Worm (Caenorhabditis elegans): ENCODE data around the gene snf-7.

The snf-7 gene

DNA sequence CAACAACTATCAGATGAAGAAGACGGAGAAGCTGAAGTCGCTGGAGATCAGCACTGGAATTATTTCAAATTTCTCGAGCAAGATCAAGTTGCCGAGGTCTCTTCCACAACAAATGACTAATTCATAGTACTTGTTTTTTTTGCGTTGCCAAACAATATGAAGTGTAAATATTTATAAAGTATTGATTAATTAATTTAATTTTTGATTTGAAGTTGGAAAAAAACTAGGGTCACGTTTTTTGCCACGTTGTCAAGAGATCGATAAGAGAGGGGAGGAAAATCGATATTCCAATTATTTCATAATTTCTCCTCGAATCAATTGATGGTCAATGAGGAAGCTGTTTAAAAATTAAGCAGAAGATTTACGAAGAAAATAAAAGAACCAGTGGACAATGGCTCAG is at the start of gene snf-7:
Gene snf-7 (plus strand): TSS at position 301 of the 400 bp plus-strand sequence.
- TF ChIP-seq nhr-11 (tag; optimal IDR thresholded peaks at IDR 0.05), result no peak

DNA sequence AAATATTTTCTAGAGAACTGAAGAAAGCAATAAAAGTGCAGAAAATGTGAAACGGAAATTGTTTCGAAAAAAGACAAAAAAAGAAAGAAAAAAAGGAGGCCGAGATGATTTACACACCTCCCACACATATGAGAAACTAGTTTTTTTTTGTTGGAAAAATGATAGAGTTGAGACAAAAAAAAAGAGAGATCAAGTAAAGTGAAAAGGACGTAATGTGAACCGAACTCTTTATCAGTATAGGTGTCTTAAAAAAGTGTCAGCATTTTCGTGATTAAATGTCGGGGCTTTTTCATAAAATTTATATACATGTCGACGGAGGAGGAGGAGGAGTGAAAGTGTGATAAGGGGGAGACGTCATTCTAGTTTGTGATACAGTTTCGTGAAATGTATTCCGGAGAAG is 46.0 kb upstream of the snf-7 start:
- TF ChIP-seq unc-62 (GFP tag; optimal IDR thresholded peaks at IDR 0.05) (no peak), pqm-1 (tag; optimal IDR thresholded peaks at IDR 0.05) (peak; percentile 39), fos-1 (tag; optimal IDR thresholded peaks at IDR 0.05) (no peak), elt-3 (tag; optimal IDR thresholded peaks at IDR 0.05) (no peak), R02D3.7 (tag; optimal IDR thresholded peaks at IDR 0.05) (no peak), elt-1 (tag; optimal IDR thresholded peaks at IDR 0.05) (no peak), ceh-16 (tag; optimal IDR thresholded peaks at IDR 0.05) (no peak), elt-2 (tag; optimal IDR thresholded peaks at IDR 0.05) (peak; percentile 90), eor-1 (tag; optimal IDR thresholded peaks at IDR 0.05) (no peak), ZK546.5 (tag; optimal IDR thresholded peaks at IDR 0.05) (no peak), nhr-25 (tag; optimal IDR thresholded peaks at IDR 0.05) (no peak), nfya-1 (tag; optimal IDR thresholded peaks at IDR 0.05; ENCODE audit: insufficient read depth) (no peak), egl-27 (tag; optimal IDR thresholded peaks at IDR 0.05) (no peak), jun-1 (tag; optimal IDR thresholded peaks at IDR 0.05) (peak; percentile 42), ztf-4 (tag; optimal IDR thresholded peaks at IDR 0.05) (no peak)

DNA sequence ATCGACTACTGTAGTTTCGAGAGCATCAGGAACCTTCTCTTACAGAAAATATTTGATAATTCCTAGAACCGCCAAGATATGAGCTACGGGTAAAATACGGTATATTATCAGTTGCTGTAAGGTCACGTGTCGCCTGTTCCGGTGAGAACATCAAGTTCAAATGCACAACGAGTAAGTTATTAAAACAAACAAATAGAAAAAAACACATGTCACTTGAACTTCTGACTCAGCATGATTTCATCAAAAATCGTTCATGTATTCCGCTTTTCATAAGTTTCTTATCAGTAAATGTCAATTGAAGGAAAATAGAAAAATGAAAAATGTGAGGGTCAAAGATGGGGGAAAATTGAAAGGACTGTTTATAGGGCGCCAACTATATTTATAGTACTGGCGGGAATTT is 44.6 kb upstream of the snf-7 start:
- TF ChIP-seq ceh-9 (tag; optimal IDR thresholded peaks at IDR 0.05) (no peak), zag-1 (tag; optimal IDR thresholded peaks at IDR 0.05) (no peak), elt-2 (tag; optimal IDR thresholded peaks at IDR 0.05) (peak; percentile 81), nhr-25 (tag; optimal IDR thresholded peaks at IDR 0.05) (no peak), fkh-10 (GFP tag; optimal IDR thresholded peaks at IDR 0.05) (no peak), ztf-4 (tag; optimal IDR thresholded peaks at IDR 0.05) (no peak), ztf-11 (tag; optimal IDR thresholded peaks at IDR 0.05) (no peak), mml-1 (tag; optimal IDR thresholded peaks at IDR 0.05) (no peak), pqm-1 (tag; optimal IDR thresholded peaks at IDR 0.05) (peak; percentile 60), tbx-2 (tag; optimal IDR thresholded peaks at IDR 0.05) (no peak), pha-4 (tag; optimal IDR thresholded peaks at IDR 0.05) (peak; percentile 52), nfya-1 (tag; optimal IDR thresholded peaks at IDR 0.05; ENCODE audit: insufficient read depth) (no peak), fkh-2 (tag; optimal IDR thresholded peaks at IDR 0.05) (no peak), jun-1 (tag; optimal IDR thresholded peaks at IDR 0.05) (peak; percentile 18)

DNA sequence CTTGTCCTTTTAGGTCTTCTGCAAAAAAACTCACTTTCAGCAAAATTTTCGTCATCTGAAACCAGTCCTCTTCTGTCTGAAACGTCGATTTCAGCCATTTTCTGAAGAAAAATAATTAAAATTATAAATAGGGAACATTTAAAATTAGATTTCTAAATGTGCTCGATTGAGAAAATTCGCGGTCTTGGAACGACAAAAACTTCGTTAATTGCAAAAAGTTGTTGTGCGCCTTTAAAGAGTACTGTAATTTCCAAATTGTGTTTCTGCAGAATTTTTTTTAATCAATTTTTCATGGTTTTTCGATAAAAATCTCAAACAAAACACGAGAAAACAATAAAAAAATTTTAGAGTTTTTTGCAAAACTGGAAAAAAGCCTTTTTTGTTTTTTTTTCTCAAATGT is 38.4 kb upstream of the snf-7 start, which contains the start of gene ttm-1:
Gene ttm-1 (minus strand): TSS at position 101 of the 400 bp plus-strand sequence.
- TF ChIP-seq jun-1 (tag; optimal IDR thresholded peaks at IDR 0.05) (no peak), nfya-1 (tag; optimal IDR thresholded peaks at IDR 0.05; ENCODE audit: insufficient read depth) (no peak), unc-39 (tag; optimal IDR thresholded peaks at IDR 0.05) (no peak), skn-1 (tag; optimal IDR thresholded peaks at IDR 0.05) (no peak), tbx-2 (tag; optimal IDR thresholded peaks at IDR 0.05) (no peak), elt-3 (tag; optimal IDR thresholded peaks at IDR 0.05) (no peak), unc-62 (GFP tag; optimal IDR thresholded peaks at IDR 0.05) (no peak), ama-1 (optimal IDR thresholded peaks at IDR 0.05) (no peak), elt-2 (tag; optimal IDR thresholded peaks at IDR 0.05) (no peak), pqm-1 (tag; optimal IDR thresholded peaks at IDR 0.05) (no peak), nhr-237 (tag; optimal IDR thresholded peaks at IDR 0.05) (no peak), ztf-11 (tag; optimal IDR thresholded peaks at IDR 0.05) (no peak), R02D3.7 (tag; optimal IDR thresholded peaks at IDR 0.05) (no peak), fkh-2 (tag; optimal IDR thresholded peaks at IDR 0.05) (no peak), pha-4 (tag; optimal IDR thresholded peaks at IDR 0.05) (no peak), eor-1 (tag; optimal IDR thresholded peaks at IDR 0.05) (no peak), elt-1 (tag; optimal IDR thresholded peaks at IDR 0.05) (no peak), ceh-9 (tag; optimal IDR thresholded peaks at IDR 0.05) (no peak)

DNA sequence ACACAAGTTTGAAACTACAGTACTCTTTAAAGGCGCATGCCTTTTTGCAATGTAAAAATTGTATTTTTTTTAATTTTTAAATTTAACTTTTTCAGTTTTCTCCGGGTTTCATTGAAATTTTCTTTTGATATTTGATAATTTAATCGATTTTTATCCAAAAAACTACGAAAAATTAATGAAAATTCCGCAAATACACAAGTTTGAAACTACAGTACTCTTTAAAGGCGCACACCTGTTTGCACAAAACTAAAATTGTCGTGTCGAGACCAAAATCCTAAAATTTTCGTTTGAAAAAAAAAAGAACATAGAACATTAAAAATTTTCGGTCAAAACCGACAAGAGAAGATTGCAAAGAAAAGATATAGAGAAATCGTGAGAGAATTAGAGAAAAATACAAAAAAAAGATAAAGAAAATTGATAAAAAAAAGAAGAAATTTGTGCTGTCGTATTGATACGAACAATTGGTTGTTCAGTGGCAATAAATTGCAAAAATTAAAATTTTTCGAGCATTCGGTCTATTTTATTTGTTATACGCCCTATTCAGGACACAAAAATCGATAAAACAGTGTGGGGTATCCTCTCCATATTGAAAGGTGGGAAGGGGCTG is 37.7 kb upstream of the snf-7 start:
- peak; percentile 82 for TF ChIP-seq elt-2 (tag; optimal IDR thresholded peaks at IDR 0.05)
- no peak for TF ChIP-seq ceh-9 (tag; optimal IDR thresholded peaks at IDR 0.05)
- no peak for TF ChIP-seq nhr-76 (tag; optimal IDR thresholded peaks at IDR 0.05)
- TF ChIP-seq R02D3.7 (tag; optimal IDR thresholded peaks at IDR 0.05), result no peak
- TF ChIP-seq zag-1 (tag; optimal IDR thresholded peaks at IDR 0.05), result no peak
- TF ChIP-seq pqm-1 (tag; optimal IDR thresholded peaks at IDR 0.05), result peak; percentile 43
- peak; percentile 28 for TF ChIP-seq pha-4 (tag; optimal IDR thresholded peaks at IDR 0.05)

DNA sequence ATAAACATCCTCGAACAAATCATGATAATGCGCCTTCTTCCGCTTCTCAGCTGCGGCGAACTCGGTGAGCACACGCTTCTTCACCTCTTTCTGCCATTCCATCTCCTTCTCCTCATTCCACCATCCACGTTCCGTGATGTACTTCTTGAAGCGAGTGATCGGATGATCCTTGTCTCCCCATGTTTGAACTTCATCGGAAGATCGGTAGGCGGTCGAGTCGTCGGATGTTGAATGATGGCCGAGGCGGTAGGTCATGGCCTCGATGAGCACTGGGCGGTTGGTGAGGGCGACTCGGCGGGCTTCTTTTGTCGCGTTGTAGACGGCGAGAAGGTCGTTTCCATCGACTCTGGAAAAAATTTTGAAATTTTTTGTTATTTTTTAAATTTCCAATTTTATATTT is 36.9 kb upstream of the snf-7 start:
- no peak for TF ChIP-seq nhr-76 (tag; optimal IDR thresholded peaks at IDR 0.05)
- no peak for TF ChIP-seq elt-3 (tag; optimal IDR thresholded peaks at IDR 0.05)
- no peak for TF ChIP-seq ceh-28 (tag; optimal IDR thresholded peaks at IDR 0.05)
- no peak for TF ChIP-seq jun-1 (tag; optimal IDR thresholded peaks at IDR 0.05)
- no peak for TF ChIP-seq snpc-4 (tag; optimal IDR thresholded peaks at IDR 0.05)
- no peak for TF ChIP-seq ceh-82 (tag; optimal IDR thresholded peaks at IDR 0.05)
- no peak for TF ChIP-seq nhr-237 (tag; optimal IDR thresholded peaks at IDR 0.05)
- no peak for TF ChIP-seq fkh-10 (GFP tag; optimal IDR thresholded peaks at IDR 0.05)
- TF ChIP-seq ceh-16 (tag; optimal IDR thresholded peaks at IDR 0.05), result no peak
- no peak for TF ChIP-seq elt-1 (tag; optimal IDR thresholded peaks at IDR 0.05)
